Fruit fly (Drosophila melanogaster) whole organism, embryonic: ENCODE results near the gene inaE.

Experiments used
- Asciz ChIP-seq: fragments of 200-800 bp; sonication (Bioruptor generic); optimal IDR thresholded peaks from 2 replicates; lab custom pipeline; 2017; ENCODE audit warnings: missing biosample characterization, mild to moderate bottlenecking, missing genetic modification characterization, missing genetic modification reagents
- B-H1 ChIP-seq: fragments of 200-800 bp; sonication (Bioruptor generic); IDR thresholded peaks from 3 replicates; pipeline ENCODE4 v1.3.6; 2022; ENCODE audit warnings: missing biosample characterization, missing genetic modification characterization
- CG10366 ChIP-seq: fragments of 200-800 bp; sonication (Bioruptor generic); IDR thresholded peaks from 2 replicates; pipeline ENCODE4 v1.3.6; 2022; ENCODE audit warnings: missing biosample characterization, missing genetic modification characterization
- CG10959 ChIP-seq: fragments of 200-800 bp; sonication (Bioruptor generic); IDR thresholded peaks from 2 replicates; pipeline ENCODE4 v1.3.6; 2022; ENCODE audit warnings: missing biosample characterization, missing genetic modification characterization
- CG12219 ChIP-seq: fragments of 200-800 bp; sonication (Bioruptor generic); optimal IDR thresholded peaks from 3 replicates; lab custom pipeline; 2018; ENCODE audit warnings: missing biosample characterization, mild to moderate bottlenecking, missing genetic modification characterization
- CG15479 ChIP-seq: fragments of 200-800 bp; sonication (Bioruptor generic); optimal IDR thresholded peaks from 3 replicates; lab custom pipeline; 2019; ENCODE audit warnings: missing biosample characterization, mild to moderate bottlenecking, missing genetic modification characterization, moderate library complexity
- CG2712 ChIP-seq: fragments of 200-800 bp; optimal IDR thresholded peaks from 3 replicates; lab custom pipeline; 2019; ENCODE audit warnings: missing biosample characterization, mild to moderate bottlenecking, missing genetic modification characterization, moderate library complexity
- CG31388 ChIP-seq: fragments of 200-800 bp; sonication (Bioruptor generic); optimal IDR thresholded peaks from 2 replicates; lab custom pipeline; 2016; ENCODE audit warnings: missing biosample characterization, missing genetic modification characterization
- CG31441 ChIP-seq: fragments of 200-800 bp; sonication (Bioruptor generic); IDR thresholded peaks from 2 replicates; pipeline ENCODE4 v1.3.6; 2022; ENCODE audit warnings: missing biosample characterization, missing genetic modification characterization
- CG6854 ChIP-seq: fragments of 200-800 bp; sonication (Bioruptor generic); optimal IDR thresholded peaks from 3 replicates; lab custom pipeline; 2017; ENCODE audit warnings: missing biosample characterization, mild to moderate bottlenecking, missing genetic modification characterization
- CG7745 ChIP-seq: fragments of 200-800 bp; sonication (Bioruptor generic); optimal IDR thresholded peaks from 2 replicates; lab custom pipeline; 2018; ENCODE audit warnings: missing biosample characterization, mild to moderate bottlenecking, missing genetic modification characterization, moderate library complexity
- CG7963 ChIP-seq: fragments of 200-800 bp; sonication (Bioruptor generic); IDR thresholded peaks from 3 replicates; pipeline ENCODE4 v1.3.6; 2022; ENCODE audit warnings: missing biosample characterization, missing genetic modification characterization; ENCODE audit not compliant: partially characterized antibody
- CG8478 ChIP-seq: fragments of >200 bp; optimal IDR thresholded peaks from 2 replicates; lab custom pipeline; 2018
- CG8765 ChIP-seq: fragments of 200-800 bp; sonication (Bioruptor generic); IDR thresholded peaks from 2 replicates; pipeline ENCODE4 v1.3.6; 2022; ENCODE audit warnings: missing biosample characterization, missing genetic modification characterization
- CG8944 ChIP-seq: fragments of 200-800 bp; sonication (Bioruptor generic); optimal IDR thresholded peaks from 3 replicates; lab custom pipeline; 2016; ENCODE audit warnings: missing biosample characterization, missing genetic modification characterization
- CG9437 ChIP-seq: fragments of 200-800 bp; sonication (Bioruptor generic); optimal IDR thresholded peaks from 2 replicates; lab custom pipeline; 2018; ENCODE audit warnings: missing biosample characterization, mild to moderate bottlenecking, missing genetic modification characterization
- CG9817 ChIP-seq: fragments of 200-800 bp; sonication (Bioruptor generic); optimal IDR thresholded peaks from 2 replicates; lab custom pipeline; 2018; ENCODE audit warnings: missing biosample characterization, mild to moderate bottlenecking, missing genetic modification characterization, moderate library complexity
- Dek ChIP-seq: fragments of 200-800 bp; sonication (Bioruptor generic); optimal IDR thresholded peaks from 3 replicates; lab custom pipeline; 2019; ENCODE audit warnings: missing biosample characterization, mild to moderate bottlenecking, missing genetic modification characterization, moderate library complexity
- Dll ChIP-seq: fragments of 200-800 bp; sonication (Bioruptor generic); IDR thresholded peaks from 4 replicates; pipeline ENCODE4 v1.3.6; 2022; ENCODE audit warnings: missing biosample characterization, missing genetic modification characterization; ENCODE audit not compliant: partially characterized antibody
- ERR ChIP-seq: fragments of 200-800 bp; sonication (Bioruptor generic); optimal IDR thresholded peaks from 2 replicates; lab custom pipeline; 2016; ENCODE audit warnings: missing biosample characterization, missing genetic modification characterization
- Gug ChIP-seq: fragments of 200-800 bp; sonication (Bioruptor generic); IDR thresholded peaks from 4 replicates; pipeline ENCODE4 v1.3.6; 2022; ENCODE audit warnings: missing biosample characterization, missing genetic modification characterization
- Lhr ChIP-seq: fragments of 200-800 bp; sonication (Bioruptor generic); optimal IDR thresholded peaks from 3 replicates; lab custom pipeline; 2017; ENCODE audit warnings: mild to moderate bottlenecking, missing biosample characterization, missing genetic modification reagents, missing genetic modification characterization
- NC2β ChIP-seq: fragments of 200-800 bp; sonication (Bioruptor generic); optimal IDR thresholded peaks from 2 replicates; lab custom pipeline; 2016; ENCODE audit warnings: missing biosample characterization, missing genetic modification characterization
- Optix ChIP-seq: fragments of 200-800 bp; sonication (Bioruptor generic); IDR thresholded peaks from 3 replicates; pipeline ENCODE4 v1.3.6; 2022; ENCODE audit warnings: missing biosample characterization, missing genetic modification characterization
- Sin3A ChIP-seq: fragments of >200 bp; optimal IDR thresholded peaks from 2 replicates; lab custom pipeline; 2018
- Sry-δ ChIP-seq: fragments of 200-800 bp; sonication (Bioruptor generic); optimal IDR thresholded peaks from 2 replicates; lab custom pipeline; 2016; ENCODE audit warnings: missing biosample characterization, missing genetic modification characterization
- Vsx1 ChIP-seq: fragments of 200-800 bp; sonication (Bioruptor generic); optimal IDR thresholded peaks from 2 replicates; lab custom pipeline; 2017; ENCODE audit warnings: missing biosample characterization, mild to moderate bottlenecking, missing genetic modification characterization, missing genetic modification reagents
- Xrp1 ChIP-seq: fragments of 200-800 bp; sonication (Bioruptor generic); IDR thresholded peaks from 2 replicates; pipeline ENCODE4 v1.3.6; 2022; ENCODE audit warnings: missing biosample characterization, missing genetic modification characterization
- ac ChIP-seq: fragments of 200-800 bp; sonication (Bioruptor generic); optimal IDR thresholded peaks from 3 replicates; lab custom pipeline; 2017; ENCODE audit warnings: missing biosample characterization, mild to moderate bottlenecking, missing genetic modification characterization
- amos ChIP-seq: fragments of 200-800 bp; sonication (Bioruptor generic); IDR thresholded peaks from 2 replicates; pipeline ENCODE4 v1.3.6; 2022; ENCODE audit warnings: missing biosample characterization, missing genetic modification characterization; ENCODE audit not compliant: partially characterized antibody
- bcd ChIP-seq: fragments of 200-800 bp; sonication (Bioruptor generic); optimal IDR thresholded peaks from 2 replicates; lab custom pipeline; 2017; ENCODE audit warnings: missing biosample characterization, mild to moderate bottlenecking, missing genetic modification characterization
- cad ChIP-seq: fragments of >200 bp; optimal IDR thresholded peaks from 2 replicates; lab custom pipeline; 2017; ENCODE audit warnings: missing biosample characterization, missing genetic modification characterization
- ems ChIP-seq: fragments of 200-800 bp; sonication (Bioruptor generic); optimal IDR thresholded peaks from 3 replicates; lab custom pipeline; 2016; ENCODE audit warnings: missing biosample characterization, missing genetic modification characterization
- en ChIP-seq: fragments of 200-800 bp; sonication (Bioruptor generic); optimal IDR thresholded peaks from 2 replicates; lab custom pipeline; 2016; ENCODE audit warnings: missing biosample characterization, missing genetic modification characterization
- eve ChIP-seq, 2 experiments: fragments of >200 bp; optimal IDR thresholded peaks; 2 replicates each; lab custom pipeline; 2017; ENCODE audit warnings: missing biosample characterization in 2 of 2, missing genetic modification characterization in 2 of 2
- exex ChIP-seq: fragments of 200-800 bp; sonication (Bioruptor generic); optimal IDR thresholded peaks from 4 replicates; lab custom pipeline; 2018; ENCODE audit warnings: missing biosample characterization, mild to moderate bottlenecking, missing genetic modification characterization, moderate library complexity
- eyg ChIP-seq: fragments of 200-800 bp; sonication (Bioruptor generic); optimal IDR thresholded peaks from 3 replicates; lab custom pipeline; 2016; ENCODE audit warnings: missing biosample characterization, missing genetic modification characterization
- gro ChIP-seq: fragments of 200-800 bp; sonication (Bioruptor generic); optimal IDR thresholded peaks from 2 replicates; lab custom pipeline; 2016; ENCODE audit warnings: missing biosample characterization, missing genetic modification characterization
- h ChIP-seq: fragments of >200 bp; optimal IDR thresholded peaks from 2 replicates; lab custom pipeline; 2017
- hbn ChIP-seq: fragments of 200-800 bp; sonication (Bioruptor generic); IDR thresholded peaks from 2 replicates; pipeline ENCODE4 v1.3.6; 2022; ENCODE audit warnings: missing biosample characterization, missing genetic modification characterization; ENCODE audit not compliant: partially characterized antibody
- hkb ChIP-seq, 2 experiments: fragments of 200-800 bp in 1 of 2; fragments of >200 bp in 1 of 2; sonication (Bioruptor generic) in 1 of 2; IDR thresholded peaks in 1 of 2; optimal IDR thresholded peaks in 1 of 2; 2 replicates each; pipeline versions ENCODE4 v1.3.6 to Lab custom; 2017 to 2022; ENCODE audit warnings: missing biosample characterization in 1 of 2, missing genetic modification characterization in 1 of 2
- jing ChIP-seq: fragments of 200-800 bp; sonication (Bioruptor generic); optimal IDR thresholded peaks from 2 replicates; lab custom pipeline; 2018; ENCODE audit warnings: missing biosample characterization, mild to moderate bottlenecking, missing genetic modification characterization
- kah ChIP-seq: fragments of 200-800 bp; sonication (Bioruptor generic); optimal IDR thresholded peaks from 2 replicates; lab custom pipeline; 2018; ENCODE audit warnings: missing biosample characterization, mild to moderate bottlenecking, missing genetic modification characterization
- pita ChIP-seq: fragments of 200-800 bp; sonication (Bioruptor generic); optimal IDR thresholded peaks from 2 replicates; lab custom pipeline; 2017; ENCODE audit warnings: missing biosample characterization, mild to moderate bottlenecking, missing genetic modification characterization
- repo ChIP-seq: fragments of 200-800 bp; sonication (Bioruptor generic); optimal IDR thresholded peaks from 2 replicates; lab custom pipeline; 2016; ENCODE audit warnings: missing biosample characterization, missing genetic modification characterization
- salm ChIP-seq: fragments of 200-800 bp; sonication (Bioruptor generic); optimal IDR thresholded peaks from 2 replicates; lab custom pipeline; 2018; ENCODE audit warnings: missing biosample characterization, mild to moderate bottlenecking, missing genetic modification characterization
- sens-2 ChIP-seq: fragments of 200-800 bp; sonication (Bioruptor generic); IDR thresholded peaks from 2 replicates; pipeline ENCODE4 v1.3.6; 2022; ENCODE audit warnings: missing biosample characterization, missing genetic modification characterization
- slou ChIP-seq: fragments of 200-800 bp; sonication (Bioruptor generic); optimal IDR thresholded peaks from 3 replicates; lab custom pipeline; 2016; ENCODE audit warnings: missing biosample characterization, missing genetic modification characterization
- tgo ChIP-seq: fragments of 200-800 bp; sonication (Bioruptor generic); IDR thresholded peaks from 3 replicates; pipeline ENCODE4 v1.3.6; 2022; ENCODE audit warnings: missing biosample characterization, missing genetic modification characterization
- tll ChIP-seq, 2 experiments: fragments of 200-800 bp in 1 of 2; fragments of >200 bp in 1 of 2; sonication (Bioruptor generic) in 1 of 2; optimal IDR thresholded peaks; 2 replicates each; lab custom pipeline; 2017 to 2019; ENCODE audit warnings: missing biosample characterization in 2 of 2, missing genetic modification characterization in 2 of 2, mild to moderate bottlenecking in 1 of 2, moderate library complexity in 1 of 2
- wdn ChIP-seq: fragments of 200-800 bp; sonication (Bioruptor generic); IDR thresholded peaks from 2 replicates; pipeline ENCODE4 v1.3.6; 2022; ENCODE audit warnings: missing biosample characterization, missing genetic modification characterization

inaE gene

dm6 chrX:13756776-13757312 is 26.7 kb upstream of the inaE start, which contains the start of the genes CG32625 and Rtc1 (continued):
- TF ChIP-seq CG31388 (no peak), slou (no peak), CG12219 (no peak), Optix (GFP tag; lab: Robert Waterston, UW) (no peak), tgo (GFP tag; lab: Robert Waterston, UW) (peak; percentile 37; the same call in 1 of the 3 replicates), Sry-δ (GFP tag; lab: Kevin White, UChicago) (peak; percentile 20), CG9437 (GFP tag; lab: Kevin White, UChicago) (no peak), amos (GFP tag; lab: Robert Waterston, UW) (no peak; the same call in 1 of the 2 replicates), CG7745 (tag; lab: Kevin White, UChicago) (no peak), repo (GFP tag; lab: Kevin White, UChicago) (no peak), cad (no peak), exex (tag; lab: Kevin White, UChicago) (peak; percentile 24), CG6854 (GFP tag; lab: Kevin White, UChicago) (no peak), kah (GFP tag; lab: Kevin White, UChicago) (no peak), bcd (GFP tag; lab: Kevin White, UChicago) (peak; percentile 19), pita (no peak), en (GFP tag; lab: Kevin White, UChicago) (no peak), hbn (peak; percentile 24; the same call in 1 of the 2 replicates), tll (GFP tag; optimal IDR thresholded peaks at IDR 0.05; lab: Kevin White, UChicago) (no peak), Dek (tag; lab: Kevin White, UChicago) (peak; percentile 25), hkb (optimal IDR thresholded peaks at IDR 0.05; lab: Kevin White, UChicago) (no peak), hkb (GFP tag; IDR thresholded peaks at IDR 0.05; lab: Robert Waterston, UW) (peak; percentile 57; the same call in 1 of the 2 replicates), wdn (GFP tag; lab: Robert Waterston, UW) (no peak), CG7963 (no peak), CG8478 (lab: Kevin White, UChicago) (no peak), jing (GFP tag; lab: Kevin White, UChicago) (no peak), salm (tag; lab: Kevin White, UChicago) (no peak), CG10366 (GFP tag; lab: Robert Waterston, UW) (peak; percentile 33; the same call in 1 of the 2 replicates), eyg (GFP tag; lab: Kevin White, UChicago) (no peak), CG8765 (GFP tag; lab: Robert Waterston, UW) (no peak), CG31441 (GFP tag; lab: Robert Waterston, UW) (peak; percentile 39; the same call in 1 of the 2 replicates), CG8944 (no peak), gro (GFP tag; lab: Kevin White, UChicago) (no peak), B-H1 (GFP tag; lab: Robert Waterston, UW) (no peak), ac (GFP tag; lab: Kevin White, UChicago) (no peak), CG15479 (GFP tag; lab: Kevin White, UChicago) (peak; percentile 54), Sin3A (no peak), Dll (GFP tag; lab: Robert Waterston, UW) (peak; percentile 76), Gug (GFP tag; lab: Robert Waterston, UW) (no peak), ERR (GFP tag; lab: Kevin White, UChicago) (no peak), sens-2 (GFP tag; lab: Robert Waterston, UW) (no peak), Lhr (GFP tag; lab: Kevin White, UChicago) (peak; percentile 51), NC2β (GFP tag; lab: Kevin White, UChicago) (no peak), h (lab: Kevin White, UChicago) (no peak), eve (GFP tag; optimal IDR thresholded peaks at IDR 0.05; lab: Kevin White, UChicago) (no peak), ems (GFP tag; lab: Kevin White, UChicago) (no peak), CG9817 (tag; lab: Kevin White, UChicago) (peak; percentile 53), CG10959 (GFP tag; lab: Robert Waterston, UW) (no peak), CG2712 (peak; percentile 67), Xrp1 (peak; percentile 60; the same call in 1 of the 2 replicates), Asciz (GFP tag; lab: Kevin White, UChicago) (no peak), Vsx1 (GFP tag; lab: Kevin White, UChicago) (no peak)
